Worm (Caenorhabditis elegans) whole organism, mixed stage, embryonic: ENCODE results near the gene srbc-84.

Experiments
- blmp-1 ChIP-seq: fragments of 150-350 bp; optimal IDR thresholded peaks from 2 replicates; lab custom pipeline; 2014; ENCODE audit warnings: missing biosample characterization, missing genetic modification characterization
- ham-2 ChIP-seq: fragments of 200-800 bp; sonication (Bioruptor generic); optimal IDR thresholded peaks from 2 replicates; lab custom pipeline; 2018; ENCODE audit warnings: mild to moderate bottlenecking, missing genetic modification characterization, missing compliant biosample characterization
- mep-1 ChIP-seq: fragments of 150-350 bp; optimal IDR thresholded peaks from 2 replicates; lab custom pipeline; 2017; ENCODE audit warnings: missing biosample characterization, missing genetic modification reagents, missing genetic modification characterization, inconsistent platforms
- nhr-12 ChIP-seq: fragments of 150-350 bp; optimal IDR thresholded peaks from 2 replicates; lab custom pipeline; 2014; ENCODE audit warnings: missing biosample characterization, missing genetic modification characterization
- nhr-237 ChIP-seq: fragments of 150-350 bp; optimal IDR thresholded peaks from 2 replicates; lab custom pipeline; 2014; ENCODE audit warnings: missing biosample characterization, missing genetic modification characterization

Gene srbc-84

DNA sequence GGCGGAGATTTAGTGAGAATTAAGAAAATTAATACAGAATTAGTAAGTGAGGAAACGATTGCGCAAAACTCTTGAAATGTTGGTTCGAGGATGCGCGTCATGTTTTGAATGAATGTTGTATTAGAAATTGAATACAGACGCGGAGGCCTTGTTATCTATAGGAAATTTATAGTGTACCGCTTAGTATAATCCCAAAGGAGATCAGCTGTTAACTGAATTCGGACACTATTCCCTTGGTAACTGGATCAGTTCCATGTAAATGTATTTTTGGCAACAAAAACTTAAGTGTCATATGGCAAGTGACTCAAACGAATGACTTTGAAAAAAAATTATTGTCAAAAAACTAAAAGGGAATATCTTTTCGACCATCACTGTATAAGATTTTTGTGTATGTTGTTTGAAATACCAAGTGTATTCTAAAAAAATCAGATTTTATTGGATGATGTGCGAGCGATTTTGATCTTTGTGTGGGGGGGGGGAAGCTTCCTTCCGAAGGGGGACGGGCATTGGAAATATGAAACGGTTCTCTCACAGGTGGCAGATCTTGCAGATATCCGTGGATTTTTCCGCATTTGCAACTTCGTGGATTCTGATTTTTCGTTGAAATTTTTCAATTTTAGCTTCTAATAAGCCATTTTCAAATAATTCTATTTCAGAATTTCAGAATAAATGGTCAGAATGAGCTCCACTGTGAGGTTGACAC is 47.8 kb downstream of the srbc-84 start, which contains the start of the genes W08G11.5 and W08G11.1:
Gene W08G11.5 (minus strand): TSS at position 101 of the 703 bp plus-strand sequence.
Gene W08G11.1 (plus strand): TSS at position 653 of the 703 bp plus-strand sequence.
- TF ChIP-seq ham-2 (GFP tag; lab: Kevin White, UChicago): no peak
- no peak for TF ChIP-seq mep-1 (tag; lab: Kevin White, UChicago)
- TF ChIP-seq blmp-1 (tag; lab: Kevin White, UChicago): no peak
- no peak for TF ChIP-seq nhr-237
- no peak for TF ChIP-seq nhr-12 (tag; lab: Kevin White, UChicago)
